Worm (Caenorhabditis elegans) whole organism, late embryonic: ENCODE measurements around the gene cht-6.

ENCODE experiments used
- Y22D7AL.16 ChIP-seq: sonication (generic microtip); optimal IDR thresholded peaks from 2 replicates; lab custom pipeline; 2016; ENCODE audit warnings: missing genetic modification characterization, missing compliant biosample characterization
- ama-1 ChIP-seq: fragments of 150-350 bp; optimal IDR thresholded peaks from 2 replicates; lab custom pipeline; 2014
- ceh-24 ChIP-seq: sonication (generic microtip); optimal IDR thresholded peaks from 2 replicates; lab custom pipeline; 2016; ENCODE audit warnings: mild to moderate bottlenecking, missing genetic modification characterization, missing compliant biosample characterization
- dmd-4 ChIP-seq: sonication (generic microtip); optimal IDR thresholded peaks from 2 replicates; lab custom pipeline; 2016; ENCODE audit warnings: borderline replicate concordance, missing genetic modification characterization, missing compliant biosample characterization
- fkh-10 ChIP-seq: fragments of 150-350 bp; optimal IDR thresholded peaks from 2 replicates; lab custom pipeline; 2014; ENCODE audit warnings: missing biosample characterization, missing genetic modification reagents, missing genetic modification characterization
- nfya-1 ChIP-seq: sonication (generic microtip); optimal IDR thresholded peaks from 2 replicates; lab custom pipeline; 2017; ENCODE audit warnings: missing genetic modification characterization, mild to moderate bottlenecking, missing compliant biosample characterization, antibody characterized with exemption, moderate library complexity
- nhr-232 ChIP-seq: sonication (generic microtip); optimal IDR thresholded peaks from 2 replicates; lab custom pipeline; 2016; ENCODE audit warnings: missing genetic modification characterization, missing compliant biosample characterization
- pag-3 ChIP-seq: sonication (generic microtip); optimal IDR thresholded peaks from 2 replicates; lab custom pipeline; 2016; ENCODE audit warnings: missing compliant biosample characterization, missing genetic modification characterization, borderline replicate concordance
- pqm-1 ChIP-seq: sonication (generic microtip); optimal IDR thresholded peaks from 2 replicates; lab custom pipeline; 2016; ENCODE audit warnings: missing genetic modification characterization, missing compliant biosample characterization
- rnt-1 ChIP-seq: sonication (generic microtip); optimal IDR thresholded peaks from 2 replicates; lab custom pipeline; 2016; ENCODE audit warnings: missing genetic modification characterization, missing compliant biosample characterization
- ztf-16 ChIP-seq: sonication (generic microtip); optimal IDR thresholded peaks from 2 replicates; lab custom pipeline; 2017; ENCODE audit warnings: missing genetic modification characterization, missing compliant biosample characterization

DNA sequence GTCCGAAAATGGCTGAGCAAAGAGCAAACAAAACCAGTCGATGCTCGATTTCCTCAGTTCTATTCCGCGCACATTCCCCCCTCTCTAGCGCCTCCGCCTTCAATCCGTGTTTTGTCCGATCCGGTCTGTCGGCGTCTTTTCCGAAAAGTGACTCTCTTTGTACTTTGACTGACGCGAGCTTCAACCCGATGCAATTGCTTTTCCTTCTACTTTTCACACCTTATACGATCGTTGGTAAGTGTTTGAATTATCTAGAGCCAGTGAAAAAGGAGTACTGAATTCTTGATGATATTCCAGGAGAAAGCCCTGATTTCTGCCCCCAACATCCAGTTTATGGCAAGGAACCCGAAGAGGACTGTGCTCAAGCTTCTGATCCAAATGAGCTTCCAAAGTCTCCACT, at the start of gene cht-6:
- TF ChIP-seq pqm-1 (tag; lab: Kevin White, UChicago) (no peak), ztf-16 (tag; lab: Kevin White, UChicago) (no peak), ama-1 (lab: Kevin White, UChicago) (no peak), pag-3 (tag; lab: Kevin White, UChicago) (no peak), fkh-10 (no peak), rnt-1 (tag; lab: Kevin White, UChicago) (no peak), Y22D7AL.16 (tag; lab: Kevin White, UChicago) (no peak), nfya-1 (tag; lab: Kevin White, UChicago) (no peak), dmd-4 (no peak), ceh-24 (tag; lab: Kevin White, UChicago) (no peak), nhr-232 (tag; lab: Kevin White, UChicago) (no peak)
